Fruit fly (Drosophila melanogaster) whole organism, wandering third instar larva: Measurements from ENCODE around the gene CG15056.

Experiments used
- CG32264 ChIP-seq: fragments of 200-800 bp; sonication (Bioruptor generic); optimal IDR thresholded peaks from 2 replicates; lab custom pipeline; 2016; ENCODE audit warnings: missing biosample characterization, missing genetic modification characterization
- CrebA ChIP-seq: fragments of 200-800 bp; sonication (Bioruptor generic); optimal IDR thresholded peaks from 2 replicates; lab custom pipeline; 2016; ENCODE audit warnings: missing biosample characterization, mild to moderate bottlenecking, missing genetic modification characterization, borderline replicate concordance
- Dfd ChIP-seq: fragments of >200 bp; optimal IDR thresholded peaks from 2 replicates; lab custom pipeline; 2017; ENCODE audit warnings: missing biosample characterization, missing genetic modification characterization
- Dif ChIP-seq: fragments of 200-275, 200-300 bp; sonication (Bioruptor generic); optimal IDR thresholded peaks from 2 replicates; lab custom pipeline; 2018; ENCODE audit warnings: missing biosample characterization, missing genetic modification characterization; ENCODE audit not compliant: partially characterized antibody
- GATAd ChIP-seq: sonication (Bioruptor generic); optimal IDR thresholded peaks from 2 replicates; lab custom pipeline; 2016; ENCODE audit warnings: missing biosample characterization, missing genetic modification characterization
- HLH106 ChIP-seq: fragments of 200-800 bp; optimal IDR thresholded peaks from 3 replicates; lab custom pipeline; 2019; ENCODE audit warnings: missing biosample characterization, mild to moderate bottlenecking, missing genetic modification characterization, moderate library complexity
- Jra ChIP-seq: sonication (Bioruptor generic); optimal IDR thresholded peaks from 2 replicates; lab custom pipeline; 2016; ENCODE audit warnings: missing biosample characterization, missing genetic modification characterization
- Mio ChIP-seq: sonication (Bioruptor generic); optimal IDR thresholded peaks from 2 replicates; lab custom pipeline; 2016; ENCODE audit warnings: missing biosample characterization, missing genetic modification characterization
- Myc ChIP-seq: fragments of >200 bp; optimal IDR thresholded peaks from 2 replicates; lab custom pipeline; 2017
- N ChIP-seq: fragments of >200 bp; optimal IDR thresholded peaks from 2 replicates; lab custom pipeline; 2018; ENCODE audit warnings: missing biosample characterization, missing external identifiers, missing genetic modification characterization
- Rel ChIP-seq, 2 experiments: fragments of 200-800 bp; sonication (Bioruptor generic) in 1 of 2; optimal IDR thresholded peaks; 2 replicates in 1 of 2; 3 replicates in 1 of 2; lab custom pipeline; 2016 to 2019; ENCODE audit warnings: mild to moderate bottlenecking in 2 of 2, missing biosample characterization in 2 of 2, missing genetic modification characterization in 2 of 2, moderate library complexity in 1 of 2
- Sp1 ChIP-seq: fragments of 200-800 bp; sonication (Bioruptor generic); optimal IDR thresholded peaks from 3 replicates; lab custom pipeline; 2019; ENCODE audit warnings: missing biosample characterization, mild to moderate bottlenecking, missing genetic modification characterization, moderate library complexity
- Vsx2 ChIP-seq: fragments of 200-300, 225-300 bp; sonication (Bioruptor generic); optimal IDR thresholded peaks from 2 replicates; lab custom pipeline; 2018; ENCODE audit warnings: missing biosample characterization, missing genetic modification characterization; ENCODE audit not compliant: partially characterized antibody
- br ChIP-seq: fragments of 200-800 bp; sonication (Bioruptor generic); optimal IDR thresholded peaks from 2 replicates; lab custom pipeline; 2016; ENCODE audit warnings: missing biosample characterization, missing genetic modification characterization
- ey ChIP-seq: fragments of 200-800 bp; sonication (Bioruptor generic); optimal IDR thresholded peaks from 2 replicates; lab custom pipeline; 2016; ENCODE audit warnings: missing biosample characterization, missing genetic modification characterization
- foxo ChIP-seq, 2 experiments: fragments of 200-800 bp; sonication (Bioruptor generic); optimal IDR thresholded peaks; 2 replicates in 1 of 2; 3 replicates in 1 of 2; lab custom pipeline; 2016 to 2017; ENCODE audit warnings: missing biosample characterization in 2 of 2, missing genetic modification characterization in 2 of 2
- fru ChIP-seq: fragments of 200-800 bp; sonication (Bioruptor generic); optimal IDR thresholded peaks from 3 replicates; lab custom pipeline; 2016; ENCODE audit warnings: missing biosample characterization, mild to moderate bottlenecking, missing genetic modification characterization
- h ChIP-seq: fragments of 200-800 bp; sonication (Bioruptor generic); optimal IDR thresholded peaks from 3 replicates; lab custom pipeline; 2016; ENCODE audit warnings: missing biosample characterization, mild to moderate bottlenecking, missing genetic modification characterization
- jim ChIP-seq: fragments of 175-275, 200-325 bp; sonication (Bioruptor generic); optimal IDR thresholded peaks from 2 replicates; lab custom pipeline; 2016; ENCODE audit warnings: missing biosample characterization, mild to moderate bottlenecking, missing genetic modification characterization
- lola ChIP-seq: fragments of >200 bp; optimal IDR thresholded peaks from 2 replicates; lab custom pipeline; 2017; ENCODE audit warnings: missing biosample characterization, missing genetic modification characterization
- psq ChIP-seq: fragments of 200-800 bp; sonication (Bioruptor generic); optimal IDR thresholded peaks from 3 replicates; lab custom pipeline; 2017; ENCODE audit warnings: missing biosample characterization, mild to moderate bottlenecking, missing genetic modification characterization, moderate library complexity
- rgr ChIP-seq: fragments of 200-800 bp; sonication (Bioruptor generic); optimal IDR thresholded peaks from 3 replicates; lab custom pipeline; 2016; ENCODE audit warnings: missing biosample characterization, mild to moderate bottlenecking, missing genetic modification characterization
- sage ChIP-seq: fragments of 200-800 bp; sonication (Bioruptor generic); optimal IDR thresholded peaks from 2 replicates; lab custom pipeline; 2016; ENCODE audit warnings: missing biosample characterization, mild to moderate bottlenecking, missing genetic modification characterization
- sv ChIP-seq: fragments of 200-800 bp; sonication (Bioruptor generic); optimal IDR thresholded peaks from 3 replicates; lab custom pipeline; 2016; ENCODE audit warnings: missing biosample characterization, missing genetic modification characterization
- usp ChIP-seq: fragments of >200 bp; optimal IDR thresholded peaks from 2 replicates; lab custom pipeline; 2017; ENCODE audit warnings: missing biosample characterization, missing genetic modification characterization
- woc ChIP-seq: sonication (Bioruptor generic); optimal IDR thresholded peaks from 2 replicates; lab custom pipeline; 2016; ENCODE audit warnings: missing biosample characterization, mild to moderate bottlenecking, missing genetic modification characterization

CG15056 gene

dm6 chrX:18405567-18406059, 9.6 kb upstream of the CG15056 start:
- TF ChIP-seq Vsx2 (GFP tag; lab: Kevin White, UChicago), result no peak
- no peak for TF ChIP-seq woc (GFP tag; lab: Kevin White, UChicago)
- no peak for TF ChIP-seq usp (GFP tag; lab: Kevin White, UChicago)
- TF ChIP-seq CG32264 (GFP tag; lab: Kevin White, UChicago), result no peak
- TF ChIP-seq sv (GFP tag; lab: Kevin White, UChicago), result peak; percentile 73
- TF ChIP-seq CrebA (GFP tag; lab: Kevin White, UChicago), result no peak
- no peak for TF ChIP-seq Mio (GFP tag; lab: Kevin White, UChicago)
- no peak for TF ChIP-seq psq (GFP tag; lab: Kevin White, UChicago)
- TF ChIP-seq Dfd (GFP tag; lab: Kevin White, UChicago), result no peak
- TF ChIP-seq ey (GFP tag; lab: Kevin White, UChicago), result peak; percentile 15
- TF ChIP-seq rgr (GFP tag; lab: Kevin White, UChicago), result peak; percentile 5

dm6 chrX:18406593-18407393, 8.4 kb upstream of the CG15056 start:
- TF ChIP-seq Mio (GFP tag; lab: Kevin White, UChicago) (no peak), sv (GFP tag; lab: Kevin White, UChicago) (no peak), Jra (GFP tag; lab: Kevin White, UChicago) (no peak), GATAd (GFP tag; lab: Kevin White, UChicago) (no peak), HLH106 (tag; lab: Kevin White, UChicago) (no peak), psq (GFP tag; lab: Kevin White, UChicago) (no peak), N (GFP tag; lab: Kevin White, UChicago) (no peak), usp (GFP tag; lab: Kevin White, UChicago) (no peak)

dm6 chrX:18407394-18407721, 7.9 kb upstream of the CG15056 start:
- TF ChIP-seq h (GFP tag; lab: Kevin White, UChicago) (peak; percentile 20), fru (GFP tag; lab: Kevin White, UChicago) (peak; percentile 13), foxo (GFP tag; optimal IDR thresholded peaks at IDR 0.05; lab: Kevin White, UChicago) (no peak)

- TF ChIP-seq Vsx2 (GFP tag; lab: Kevin White, UChicago) (peak; percentile 85), Myc (peak; percentile 3), N (GFP tag; lab: Kevin White, UChicago) (peak; percentile 6), sage (GFP tag; lab: Kevin White, UChicago) (no peak), Rel (GFP tag; optimal IDR thresholded peaks at IDR 0.05; lab: Kevin White, UChicago) (no peak), Rel (tag; optimal IDR thresholded peaks at IDR 0.05; lab: Kevin White, UChicago) (peak; percentile 4), usp (GFP tag; lab: Kevin White, UChicago) (no peak)
Observed at dm6 chrX:18409449-18409848, 5.8 kb upstream of the CG15056 start.

dm6 chrX:18409938-18410337, 5.3 kb upstream of the CG15056 start, which contains the start of gene Nt5b:
Gene Nt5b (minus strand): TSS chrX:18410144.
- TF ChIP-seq psq (GFP tag; lab: Kevin White, UChicago), result peak; percentile 33
- no peak for TF ChIP-seq Dif (GFP tag; lab: Kevin White, UChicago)

- TF ChIP-seq psq (GFP tag; lab: Kevin White, UChicago), result no peak
- TF ChIP-seq lola (GFP tag; lab: Kevin White, UChicago), result no peak
- no peak for TF ChIP-seq CrebA (GFP tag; lab: Kevin White, UChicago)
- no peak for TF ChIP-seq br
- no peak for TF ChIP-seq GATAd (GFP tag; lab: Kevin White, UChicago)
- no peak for TF ChIP-seq HLH106 (tag; lab: Kevin White, UChicago)
- no peak for TF ChIP-seq rgr (GFP tag; lab: Kevin White, UChicago)
- TF ChIP-seq Rel (GFP tag; optimal IDR thresholded peaks at IDR 0.05; lab: Kevin White, UChicago), result no peak
- no peak for TF ChIP-seq Rel (tag; optimal IDR thresholded peaks at IDR 0.05; lab: Kevin White, UChicago)
- no peak for TF ChIP-seq jim (GFP tag; lab: Kevin White, UChicago)
- TF ChIP-seq Dfd (GFP tag; lab: Kevin White, UChicago), result no peak
- no peak for TF ChIP-seq Sp1
Observed at dm6 chrX:18422112-18422511, 6.9 kb downstream of the CG15056 start, which contains the start of gene CG42323. Gene CG42323 (plus strand): TSS chrX:18422413.
